Worm (Caenorhabditis elegans): Measurements from ENCODE around the gene scpl-4.

ce11 chrV:10560621-10561020 is 38.3 kb upstream of the scpl-4 start, which contains the start of gene col-152:
- no peak for TF ChIP-seq madf-3 (GFP tag; IDR thresholded peaks at IDR 0.05)
- no peak for TF ChIP-seq tbp1 (GFP tag; optimal IDR thresholded peaks at IDR 0.05)
- no peak for TF ChIP-seq ekl-4 (GFP tag; IDR thresholded peaks at IDR 0.05)
- no peak for TF ChIP-seq cebp-1 (GFP tag; IDR thresholded peaks at IDR 0.05)
- no peak for TF ChIP-seq cebp-1 (tag; optimal IDR thresholded peaks at IDR 0.05)
- no peak for TF ChIP-seq T26A5.8 (tag; optimal IDR thresholded peaks at IDR 0.05)
